Fruit fly (Drosophila melanogaster) whole organism, wandering third instar larva: ENCODE results near the gene Ask1.

Experiments used
- Abd-B ChIP-seq: fragments of >200 bp; optimal IDR thresholded peaks from 2 replicates; lab custom pipeline; 2017; ENCODE audit warnings: missing biosample characterization, missing genetic modification characterization
- CG32264 ChIP-seq: fragments of 200-800 bp; sonication (Bioruptor generic); optimal IDR thresholded peaks from 2 replicates; lab custom pipeline; 2016; ENCODE audit warnings: missing biosample characterization, missing genetic modification characterization
- Dfd ChIP-seq: fragments of >200 bp; optimal IDR thresholded peaks from 2 replicates; lab custom pipeline; 2017; ENCODE audit warnings: missing biosample characterization, missing genetic modification characterization
- Hr83 ChIP-seq: fragments of 200-300 bp; sonication (Bioruptor generic); optimal IDR thresholded peaks from 2 replicates; lab custom pipeline; 2016; ENCODE audit warnings: missing biosample characterization, mild to moderate bottlenecking, missing genetic modification characterization, moderate library complexity; ENCODE audit not compliant: poor library complexity, severe bottlenecking
- br ChIP-seq: fragments of 200-800 bp; sonication (Bioruptor generic); optimal IDR thresholded peaks from 2 replicates; lab custom pipeline; 2016; ENCODE audit warnings: missing biosample characterization, missing genetic modification characterization
- dmrt93B ChIP-seq: fragments of 200-800 bp; sonication (Bioruptor generic); optimal IDR thresholded peaks from 2 replicates; lab custom pipeline; 2018; ENCODE audit warnings: missing biosample characterization, mild to moderate bottlenecking, missing genetic modification characterization
- psq ChIP-seq: fragments of 200-800 bp; sonication (Bioruptor generic); optimal IDR thresholded peaks from 3 replicates; lab custom pipeline; 2017; ENCODE audit warnings: missing biosample characterization, mild to moderate bottlenecking, missing genetic modification characterization, moderate library complexity
- tai ChIP-seq: sonication (Bioruptor generic); optimal IDR thresholded peaks from 2 replicates; lab custom pipeline; 2016; ENCODE audit warnings: missing biosample characterization, missing genetic modification characterization

DNA sequence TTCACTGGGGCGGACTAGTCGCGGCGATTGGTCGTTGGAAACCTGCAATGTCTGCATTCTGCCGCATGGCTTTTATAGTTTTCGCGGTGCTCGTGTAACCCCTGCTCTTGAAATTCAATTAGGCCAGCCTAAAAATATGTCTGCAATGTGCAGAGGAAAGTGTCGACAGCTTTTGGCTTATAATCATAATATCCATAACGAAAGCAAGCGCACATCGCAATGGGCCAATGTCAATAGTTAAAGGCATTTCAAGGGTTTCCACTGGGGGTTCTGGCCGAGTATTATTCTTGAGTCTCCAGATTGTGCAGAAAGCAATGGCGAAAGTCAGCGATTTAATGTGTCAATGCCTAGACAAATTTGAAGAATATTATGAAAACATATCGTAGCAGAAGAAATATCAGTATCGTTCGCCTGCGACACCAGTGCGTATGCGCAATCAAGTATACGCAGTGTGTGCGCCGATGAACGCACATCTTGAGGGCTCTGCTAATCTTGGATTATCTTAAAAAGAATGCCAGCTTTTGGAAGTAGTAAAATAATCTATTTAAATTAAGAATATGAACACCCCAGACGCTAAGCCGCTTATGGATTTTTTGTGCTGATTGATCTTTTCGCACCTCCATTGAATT is 8.8 kb downstream of the Ask1 start, which contains the start of gene ninaE:
- TF ChIP-seq Hr83 (GFP tag; lab: Kevin White, UChicago): no peak
- no peak for TF ChIP-seq Abd-B
- no peak for TF ChIP-seq dmrt93B (GFP tag; lab: Kevin White, UChicago)
- no peak for TF ChIP-seq CG32264
- no peak for TF ChIP-seq psq (GFP tag; lab: Kevin White, UChicago)
- no peak for TF ChIP-seq Dfd
- TF ChIP-seq br (GFP tag; lab: Kevin White, UChicago): no peak
- no peak for TF ChIP-seq tai (GFP tag; lab: Kevin White, UChicago)
